Worm (Caenorhabditis elegans) whole organism, dauer: ENCODE measurements around the gene Y7A5A.8.

Experiments
- unc-62 ChIP-seq: sonication (generic microtip); optimal IDR thresholded peaks from 2 replicates; lab custom pipeline; 2017; ENCODE audit warnings: missing biosample characterization, missing genetic modification reagents, missing genetic modification characterization

The Y7A5A.8 gene

ce11 chrX:15822197-15822596 is at the start of gene Y7A5A.8:
TSS of gene Y7A5A.8 (plus strand) at chrX:15822497.
- no peak for TF ChIP-seq unc-62 (GFP tag; lab: Kevin White, UChicago)

ce11 chrX:15772674-15773073 is 49.6 kb upstream of the Y7A5A.8 start, which contains the start of gene Y7A5A.2:
TSS of gene Y7A5A.2 (minus strand) at chrX:15772735.
- TF ChIP-seq unc-62 (GFP tag; lab: Kevin White, UChicago) = no peak

- no peak for TF ChIP-seq unc-62 (GFP tag; lab: Kevin White, UChicago)
Observed at ce11 chrX:15773262-15773908, 48.9 kb upstream of the Y7A5A.8 start, which contains the start of gene Y7A5A.13. TSS of gene Y7A5A.13 (plus strand) at chrX:15773858.

- TF ChIP-seq unc-62 (GFP tag; lab: Kevin White, UChicago) = no peak
Observed at ce11 chrX:15779503-15779902, 42.8 kb upstream of the Y7A5A.8 start.

ce11 chrX:15782027-15782426 is 40.3 kb upstream of the Y7A5A.8 start, which contains the start of gene Y7A5A.24:
TSS of gene Y7A5A.24 (minus strand) at chrX:15782127.
- no peak for TF ChIP-seq unc-62 (GFP tag; lab: Kevin White, UChicago)

ce11 chrX:15784570-15784969 is 37.7 kb upstream of the Y7A5A.8 start, which contains the start of gene Y7A5A.3:
TSS of gene Y7A5A.3 (minus strand) at chrX:15784670.
- no peak for TF ChIP-seq unc-62 (GFP tag; lab: Kevin White, UChicago)

- TF ChIP-seq unc-62 (GFP tag; lab: Kevin White, UChicago) = no peak
Observed at ce11 chrX:15786726-15787125, 35.6 kb upstream of the Y7A5A.8 start, which contains the start of gene Y7A5A.5. TSS of gene Y7A5A.5 (minus strand) at chrX:15786826.

ce11 chrX:15794977-15795376 is 27.3 kb upstream of the Y7A5A.8 start, which contains the start of gene Y7A5A.10:
TSS of gene Y7A5A.10 (minus strand) at chrX:15795077.
- no peak for TF ChIP-seq unc-62 (GFP tag; lab: Kevin White, UChicago)

- TF ChIP-seq unc-62 (GFP tag; lab: Kevin White, UChicago) = no peak
Observed at ce11 chrX:15796633-15797032, 25.7 kb upstream of the Y7A5A.8 start.

ce11 chrX:15799595-15799994 is 22.7 kb upstream of the Y7A5A.8 start, which contains the start of gene Y7A5A.6:
TSS of gene Y7A5A.6 (minus strand) at chrX:15799695.
- TF ChIP-seq unc-62 (GFP tag; lab: Kevin White, UChicago) = no peak

ce11 chrX:15801827-15802226 is 20.5 kb upstream of the Y7A5A.8 start:
- no peak for TF ChIP-seq unc-62 (GFP tag; lab: Kevin White, UChicago)

ce11 chrX:15804072-15804471 is 18.2 kb upstream of the Y7A5A.8 start, which contains the start of gene Y7A5A.7:
TSS of gene Y7A5A.7 (minus strand) at chrX:15804172.
- no peak for TF ChIP-seq unc-62 (GFP tag; lab: Kevin White, UChicago)

- no peak for TF ChIP-seq unc-62 (GFP tag; lab: Kevin White, UChicago)
Observed at ce11 chrX:15811341-15811740, 11.0 kb upstream of the Y7A5A.8 start.

- TF ChIP-seq unc-62 (GFP tag; lab: Kevin White, UChicago) = no peak
Observed at ce11 chrX:15814548-15814947, 7.7 kb upstream of the Y7A5A.8 start.

ce11 chrX:15826866-15827265 is 4.6 kb downstream of the Y7A5A.8 start, which contains the start of gene Y7A5A.9:
TSS of gene Y7A5A.9 (plus strand) at chrX:15827166.
- TF ChIP-seq unc-62 (GFP tag; lab: Kevin White, UChicago) = no peak

ce11 chrX:15828059-15828458 is 5.8 kb downstream of the Y7A5A.8 start, which contains the start of gene Y7A5A.20:
TSS of gene Y7A5A.20 (plus strand) at chrX:15828359.
- TF ChIP-seq unc-62 (GFP tag; lab: Kevin White, UChicago) = no peak

- no peak for TF ChIP-seq unc-62 (GFP tag; lab: Kevin White, UChicago)
Observed at ce11 chrX:15831537-15831936, 9.2 kb downstream of the Y7A5A.8 start.
